Fruit fly (Drosophila melanogaster): Measurements from ENCODE around the gene CG44303.

- TF ChIP-seq woc (GFP tag; optimal IDR thresholded peaks at IDR 0.05) (no peak), pan (optimal IDR thresholded peaks at IDR 0.05) (no peak), psq (GFP tag; optimal IDR thresholded peaks at IDR 0.05) (no peak)
Measured at dm6 chrX:6679502-6679810, 7.8 kb downstream of the CG44303 start.

Data from whole organism, wandering third instar larva.